Worm (Caenorhabditis elegans) whole organism, mixed stage, embryonic: ENCODE measurements around the gene lev-9.

Experiments used
- bed-3 ChIP-seq: fragments of 200-800 bp; sonication (Bioruptor generic); optimal IDR thresholded peaks from 3 replicates; lab custom pipeline; 2018; ENCODE audit warnings: mild to moderate bottlenecking, missing genetic modification characterization, moderate library complexity, missing compliant biosample characterization
- cnd-1 ChIP-seq: fragments of 200-800 bp; sonication (Bioruptor generic); optimal IDR thresholded peaks from 2 replicates; lab custom pipeline; 2018; ENCODE audit warnings: mild to moderate bottlenecking, missing genetic modification characterization, missing compliant biosample characterization
- elt-3 ChIP-seq: fragments of 150-350 bp; optimal IDR thresholded peaks from 2 replicates; lab custom pipeline; 2014; ENCODE audit warnings: missing biosample characterization, missing genetic modification characterization
- ham-2 ChIP-seq: fragments of 200-800 bp; sonication (Bioruptor generic); optimal IDR thresholded peaks from 2 replicates; lab custom pipeline; 2018; ENCODE audit warnings: mild to moderate bottlenecking, missing genetic modification characterization, missing compliant biosample characterization
- mep-1 ChIP-seq: fragments of 150-350 bp; optimal IDR thresholded peaks from 2 replicates; lab custom pipeline; 2017; ENCODE audit warnings: missing biosample characterization, missing genetic modification reagents, missing genetic modification characterization, inconsistent platforms
- nhr-76 ChIP-seq: sonication (generic microtip); optimal IDR thresholded peaks from 2 replicates; lab custom pipeline; 2017; ENCODE audit warnings: missing biosample characterization, missing genetic modification characterization
- unc-39 ChIP-seq: fragments of 150-350 bp; optimal IDR thresholded peaks from 2 replicates; lab custom pipeline; 2014; ENCODE audit warnings: missing biosample characterization, missing genetic modification characterization
- unc-62 ChIP-seq: fragments of 150-350 bp; optimal IDR thresholded peaks from 2 replicates; lab custom pipeline; 2014; ENCODE audit warnings: missing biosample characterization, missing genetic modification reagents, missing genetic modification characterization
- zip-8 ChIP-seq: fragments of 150-350 bp; optimal IDR thresholded peaks from 2 replicates; lab custom pipeline; 2014; ENCODE audit warnings: missing biosample characterization, missing genetic modification characterization

DNA sequence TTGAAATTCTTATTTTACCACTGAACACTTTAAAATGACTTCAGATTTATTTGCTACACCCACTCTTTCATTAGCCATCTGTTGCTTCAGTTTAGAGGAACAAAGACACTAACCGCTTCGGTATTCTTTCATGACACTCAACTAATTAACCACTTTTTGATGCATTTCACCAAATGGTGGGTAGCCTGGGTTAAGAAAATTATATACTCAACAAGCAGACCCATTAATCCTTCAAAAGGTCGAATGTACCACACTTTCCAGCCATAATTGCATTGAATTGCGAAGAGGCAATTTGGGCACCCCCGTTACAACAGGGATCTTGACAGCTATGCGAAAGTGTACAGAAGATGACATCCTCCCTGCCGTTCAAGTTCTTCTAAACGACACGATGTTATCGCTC lies 33.1 kb downstream of the lev-9 start:
- TF ChIP-seq elt-3 (tag; lab: Kevin White, UChicago): no peak
- no peak for TF ChIP-seq bed-3
- TF ChIP-seq zip-8 (tag; lab: Kevin White, UChicago): no peak
- TF ChIP-seq nhr-76: no peak
- no peak for TF ChIP-seq ham-2 (GFP tag; lab: Kevin White, UChicago)
- TF ChIP-seq cnd-1 (tag; lab: Kevin White, UChicago): peak; percentile 67
- no peak for TF ChIP-seq unc-62
- TF ChIP-seq unc-39 (tag; lab: Kevin White, UChicago): no peak
- no peak for TF ChIP-seq mep-1
